Worm (Caenorhabditis elegans): ENCODE data around the gene cdf-1.

- TF ChIP-seq ztf-11 (tag; optimal IDR thresholded peaks at IDR 0.05) (no peak), unc-62 (GFP tag; optimal IDR thresholded peaks at IDR 0.05) (no peak), lin-13 (tag; optimal IDR thresholded peaks at IDR 0.05) (no peak), ces-1 (GFP tag; optimal IDR thresholded peaks at IDR 0.05) (no peak), unc-39 (tag; optimal IDR thresholded peaks at IDR 0.05) (no peak), elt-1 (tag; optimal IDR thresholded peaks at IDR 0.05; ENCODE audit: borderline replicate concordance, insufficient read depth) (no peak), snpc-4 (tag; optimal IDR thresholded peaks at IDR 0.05) (no peak)
Observed at ce11 chrX:6514466-6514865, 9.5 kb upstream of the cdf-1 start.
